Fruit fly (Drosophila melanogaster): ENCODE data around the gene Tig.

Tig gene

dm6 chr2L:6423148-6423547 is at the start of gene Tig:
Tig (minus strand) TSS chr2L:6423310.
- TF ChIP-seq psq (optimal IDR thresholded peaks at IDR 0.05) = no peak
- no peak for TF ChIP-seq Myc (optimal IDR thresholded peaks at IDR 0.05)
- no peak for TF ChIP-seq h (optimal IDR thresholded peaks at IDR 0.05)
- TF ChIP-seq ttk (optimal IDR thresholded peaks at IDR 0.05) = no peak
- TF ChIP-seq insv (optimal IDR thresholded peaks at IDR 0.05) = no peak
- TF ChIP-seq Sin3A (optimal IDR thresholded peaks at IDR 0.05) = no peak

- no peak for TF ChIP-seq Sin3A (optimal IDR thresholded peaks at IDR 0.05)
- TF ChIP-seq ttk (optimal IDR thresholded peaks at IDR 0.05) = no peak
- TF ChIP-seq h (optimal IDR thresholded peaks at IDR 0.05) = no peak
- no peak for TF ChIP-seq insv (optimal IDR thresholded peaks at IDR 0.05)
- TF ChIP-seq psq (optimal IDR thresholded peaks at IDR 0.05) = no peak
- no peak for TF ChIP-seq Myc (optimal IDR thresholded peaks at IDR 0.05)
Measured at dm6 chr2L:6471978-6472776, 49.1 kb upstream of the Tig start.

- TF ChIP-seq Sin3A (optimal IDR thresholded peaks at IDR 0.05) (no peak), h (optimal IDR thresholded peaks at IDR 0.05) (no peak), Myc (optimal IDR thresholded peaks at IDR 0.05) (no peak), psq (optimal IDR thresholded peaks at IDR 0.05) (no peak), ttk (optimal IDR thresholded peaks at IDR 0.05) (no peak), insv (optimal IDR thresholded peaks at IDR 0.05) (no peak)
Measured at dm6 chr2L:6470100-6470644, 47.1 kb upstream of the Tig start.

- TF ChIP-seq ttk (optimal IDR thresholded peaks at IDR 0.05) = no peak
- no peak for TF ChIP-seq insv (optimal IDR thresholded peaks at IDR 0.05)
- TF ChIP-seq h (optimal IDR thresholded peaks at IDR 0.05) = no peak
- no peak for TF ChIP-seq Myc (optimal IDR thresholded peaks at IDR 0.05)
- no peak for TF ChIP-seq psq (optimal IDR thresholded peaks at IDR 0.05)
- no peak for TF ChIP-seq Sin3A (optimal IDR thresholded peaks at IDR 0.05)
Measured at dm6 chr2L:6467509-6467908, 44.4 kb upstream of the Tig start, which contains the start of gene HemK1. HemK1 (minus strand) TSS chr2L:6467698.

DNA sequence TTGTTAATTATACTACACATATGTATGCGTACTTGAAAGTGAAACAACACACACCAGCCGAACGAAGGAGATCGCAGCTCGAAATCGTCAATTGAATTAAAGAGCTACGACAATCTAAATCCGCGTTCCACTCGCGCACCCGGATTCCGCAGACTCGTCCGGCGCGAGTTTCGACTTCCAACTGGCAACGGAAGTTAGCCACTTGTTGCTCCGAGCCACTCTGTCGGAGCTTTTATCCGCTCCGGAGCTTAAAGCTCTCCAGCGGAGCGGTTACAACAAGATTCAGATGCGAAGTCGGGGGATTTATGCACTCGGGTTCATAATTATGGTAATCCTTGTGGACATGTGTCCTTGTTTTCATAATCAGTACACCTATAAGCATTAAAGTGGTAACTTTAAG is 42.4 kb upstream of the Tig start, which contains the start of gene Rchy1:
TSS of gene Rchy1 (minus strand) at position 173 of the 400 bp plus-strand sequence.
- TF ChIP-seq Sin3A (optimal IDR thresholded peaks at IDR 0.05) (no peak), insv (optimal IDR thresholded peaks at IDR 0.05) (no peak), h (optimal IDR thresholded peaks at IDR 0.05) (no peak), ttk (optimal IDR thresholded peaks at IDR 0.05) (no peak), Myc (optimal IDR thresholded peaks at IDR 0.05) (no peak), psq (optimal IDR thresholded peaks at IDR 0.05) (no peak)

DNA sequence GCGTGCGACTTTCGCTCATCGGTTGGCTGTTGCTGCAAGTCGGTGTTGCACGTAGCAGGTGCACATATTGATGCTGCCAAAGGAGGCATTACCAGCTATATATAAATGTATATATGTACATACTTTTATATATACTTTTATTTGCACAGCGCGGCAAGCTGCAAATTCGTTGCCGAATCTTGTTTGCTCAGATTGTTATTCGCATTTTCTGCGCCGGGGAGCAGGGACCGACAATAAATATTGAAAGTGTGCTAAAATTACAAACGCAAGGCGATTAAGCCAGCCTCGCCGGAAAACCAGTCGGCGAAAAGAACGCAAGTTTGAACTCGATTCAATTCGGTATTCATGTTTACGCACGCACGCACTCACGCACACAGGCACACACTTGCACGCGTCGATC is 41.7 kb upstream of the Tig start:
- TF ChIP-seq Sin3A (optimal IDR thresholded peaks at IDR 0.05) = no peak
- no peak for TF ChIP-seq insv (optimal IDR thresholded peaks at IDR 0.05)
- TF ChIP-seq ttk (optimal IDR thresholded peaks at IDR 0.05) = no peak
- TF ChIP-seq psq (optimal IDR thresholded peaks at IDR 0.05) = no peak
- TF ChIP-seq Myc (optimal IDR thresholded peaks at IDR 0.05) = no peak
- TF ChIP-seq h (optimal IDR thresholded peaks at IDR 0.05) = no peak

DNA sequence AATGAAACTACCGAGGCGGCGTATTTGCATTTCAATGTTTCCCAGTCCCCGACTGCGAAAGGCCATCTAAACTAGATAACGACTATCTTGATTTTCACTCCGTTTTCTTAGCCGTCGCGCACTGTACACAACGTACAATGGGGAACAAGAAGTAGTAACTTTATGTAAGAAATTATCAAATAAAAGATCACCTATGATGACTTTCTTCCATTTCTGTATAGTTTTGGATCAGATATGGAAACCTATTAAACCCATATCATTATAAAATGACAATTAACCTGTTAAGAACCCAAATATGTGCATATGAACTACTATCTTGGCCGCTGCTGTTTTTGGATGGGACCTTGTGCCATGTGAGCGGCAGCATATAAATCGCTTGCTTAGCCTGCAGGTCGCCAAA is 41.2 kb upstream of the Tig start:
- TF ChIP-seq insv (optimal IDR thresholded peaks at IDR 0.05) = no peak
- TF ChIP-seq Myc (optimal IDR thresholded peaks at IDR 0.05) = no peak
- TF ChIP-seq h (optimal IDR thresholded peaks at IDR 0.05) = no peak
- TF ChIP-seq Sin3A (optimal IDR thresholded peaks at IDR 0.05) = no peak
- TF ChIP-seq ttk (optimal IDR thresholded peaks at IDR 0.05) = no peak
- no peak for TF ChIP-seq psq (optimal IDR thresholded peaks at IDR 0.05)

DNA sequence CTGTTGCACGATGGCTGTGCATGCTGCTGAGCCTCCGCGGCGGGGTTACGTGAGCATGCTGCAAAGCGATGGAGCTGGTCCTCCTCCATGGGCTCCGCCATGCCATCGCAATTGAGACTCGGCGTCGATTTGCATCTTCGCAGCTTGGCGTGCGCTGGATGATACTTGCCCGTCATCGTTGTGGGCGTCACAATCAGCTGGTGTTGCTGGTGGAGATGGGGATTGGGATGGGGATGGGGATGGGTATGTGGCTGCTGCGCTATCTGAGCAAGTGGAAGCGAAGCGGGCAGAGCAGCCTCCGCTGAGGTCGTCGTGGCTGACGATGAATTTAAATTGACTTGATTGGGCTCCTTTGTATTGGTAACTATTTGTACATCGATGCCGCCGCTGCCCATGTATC is 40.3 kb upstream of the Tig start:
- no peak for TF ChIP-seq Sin3A (optimal IDR thresholded peaks at IDR 0.05)
- TF ChIP-seq insv (optimal IDR thresholded peaks at IDR 0.05) = no peak
- no peak for TF ChIP-seq Myc (optimal IDR thresholded peaks at IDR 0.05)
- no peak for TF ChIP-seq ttk (optimal IDR thresholded peaks at IDR 0.05)
- TF ChIP-seq psq (optimal IDR thresholded peaks at IDR 0.05) = no peak
- no peak for TF ChIP-seq h (optimal IDR thresholded peaks at IDR 0.05)

DNA sequence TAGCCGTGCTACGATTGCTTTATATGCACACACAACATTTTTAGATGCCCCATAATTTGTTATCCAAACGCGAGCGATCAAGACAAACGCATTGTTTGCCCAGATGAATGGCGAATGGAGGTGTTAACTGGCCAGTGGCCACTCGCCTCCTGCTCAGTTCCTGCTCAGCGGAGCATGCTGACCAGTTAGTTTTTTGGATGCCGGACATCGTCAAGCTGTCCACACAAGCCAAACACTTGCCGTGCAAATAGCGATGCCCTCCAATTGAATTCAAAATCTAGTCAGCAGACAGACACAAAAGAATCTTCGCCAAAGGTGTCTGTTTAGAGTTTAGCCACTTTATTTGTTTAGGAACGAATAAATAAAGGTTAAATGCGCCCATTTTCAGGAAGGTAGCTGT is 39.1 kb upstream of the Tig start:
- no peak for TF ChIP-seq insv (optimal IDR thresholded peaks at IDR 0.05)
- TF ChIP-seq h (optimal IDR thresholded peaks at IDR 0.05) = no peak
- TF ChIP-seq psq (optimal IDR thresholded peaks at IDR 0.05) = no peak
- TF ChIP-seq ttk (optimal IDR thresholded peaks at IDR 0.05) = no peak
- no peak for TF ChIP-seq Myc (optimal IDR thresholded peaks at IDR 0.05)
- no peak for TF ChIP-seq Sin3A (optimal IDR thresholded peaks at IDR 0.05)

DNA sequence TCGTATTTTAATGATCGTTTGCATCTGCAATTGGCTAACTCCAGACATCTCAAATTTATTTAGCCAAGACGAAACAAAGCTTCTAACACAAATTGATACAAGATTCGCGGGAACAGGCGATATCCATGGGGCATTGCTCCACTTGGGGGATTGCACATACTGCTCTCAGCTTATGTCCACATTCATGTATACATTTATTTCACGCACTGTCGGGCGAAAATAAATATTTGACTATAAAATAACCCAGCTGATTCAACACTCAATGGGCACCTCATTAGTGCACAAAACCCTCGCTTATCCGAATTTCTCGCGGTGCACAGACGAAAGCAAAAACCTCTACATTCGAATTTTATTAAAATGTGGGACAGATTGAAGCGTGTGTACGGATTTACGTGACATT is 38.4 kb upstream of the Tig start:
- no peak for TF ChIP-seq Sin3A (optimal IDR thresholded peaks at IDR 0.05)
- no peak for TF ChIP-seq ttk (optimal IDR thresholded peaks at IDR 0.05)
- no peak for TF ChIP-seq Myc (optimal IDR thresholded peaks at IDR 0.05)
- no peak for TF ChIP-seq h (optimal IDR thresholded peaks at IDR 0.05)
- TF ChIP-seq psq (optimal IDR thresholded peaks at IDR 0.05) = no peak
- no peak for TF ChIP-seq insv (optimal IDR thresholded peaks at IDR 0.05)

dm6 chr2L:6457583-6457982 is 34.5 kb upstream of the Tig start:
- TF ChIP-seq ttk (optimal IDR thresholded peaks at IDR 0.05) (no peak), psq (optimal IDR thresholded peaks at IDR 0.05) (no peak), h (optimal IDR thresholded peaks at IDR 0.05) (no peak), Sin3A (optimal IDR thresholded peaks at IDR 0.05) (no peak), insv (optimal IDR thresholded peaks at IDR 0.05) (no peak)

DNA sequence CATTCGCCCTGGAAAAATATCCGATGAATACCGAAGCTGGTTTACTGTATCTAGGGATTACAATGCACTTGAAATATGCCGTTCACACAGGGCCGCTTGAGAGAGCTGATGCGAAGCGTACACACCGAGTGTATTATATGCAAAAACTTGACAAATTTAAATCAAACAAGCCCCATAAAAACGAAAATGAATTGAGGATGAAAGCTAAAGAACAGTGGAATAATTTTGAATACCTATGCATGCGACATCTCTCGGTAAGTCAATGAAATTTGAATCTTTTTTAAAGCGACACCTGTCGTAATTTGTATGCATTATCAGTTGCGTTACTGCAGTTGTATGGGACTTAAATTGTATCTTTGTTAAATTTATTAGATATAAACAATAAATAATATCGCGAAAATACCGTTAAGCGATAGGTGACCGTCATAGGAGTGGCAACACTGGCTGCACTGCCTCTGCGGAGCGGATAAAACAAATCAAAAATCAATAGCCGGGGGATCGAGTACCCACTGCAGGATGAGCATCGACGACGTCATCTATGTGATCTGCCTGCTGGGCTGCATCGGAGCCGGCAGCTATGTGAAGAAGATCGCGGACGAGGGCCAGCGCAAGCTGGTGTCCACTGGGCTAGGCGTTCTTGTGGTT is 33.0 kb upstream of the Tig start, which contains the start of gene frj:
TSS of gene frj (plus strand) at position 98 of the 645 bp plus-strand sequence.
- TF ChIP-seq h (optimal IDR thresholded peaks at IDR 0.05) = no peak
- no peak for TF ChIP-seq Myc (optimal IDR thresholded peaks at IDR 0.05)
- no peak for TF ChIP-seq psq (optimal IDR thresholded peaks at IDR 0.05)
- TF ChIP-seq Sin3A (optimal IDR thresholded peaks at IDR 0.05) = no peak
- no peak for TF ChIP-seq insv (optimal IDR thresholded peaks at IDR 0.05)
- no peak for TF ChIP-seq ttk (optimal IDR thresholded peaks at IDR 0.05)
